Worm (Caenorhabditis elegans) whole organism, L1 larva: Measurements from ENCODE around the gene F15A8.1.
A peak's percentile ranks its signal among the peaks of the same experiment; 100 is the strongest.

Experiments used
- C04F5.9 ChIP-seq: sonication (generic microtip); optimal IDR thresholded peaks from 2 replicates; lab custom pipeline; 2016; ENCODE audit warnings: missing genetic modification characterization, missing compliant biosample characterization
- C16A3.4 ChIP-seq: fragments of 150-350 bp; optimal IDR thresholded peaks from 2 replicates; lab custom pipeline; 2014; ENCODE audit warnings: missing biosample characterization, missing genetic modification characterization
- C34B4.2 ChIP-seq: sonication (generic microtip); optimal IDR thresholded peaks from 2 replicates; lab custom pipeline; 2017; ENCODE audit warnings: mild to moderate bottlenecking, missing genetic modification characterization, missing compliant biosample characterization
- aha-1 ChIP-seq: fragments of 150-350 bp; optimal IDR thresholded peaks from 2 replicates; lab custom pipeline; 2014; ENCODE audit warnings: missing biosample characterization, missing genetic modification characterization
- alr-1 ChIP-seq: fragments of 200-800 bp; sonication (Bioruptor generic); optimal IDR thresholded peaks from 2 replicates; lab custom pipeline; 2018; ENCODE audit warnings: borderline replicate concordance, mild to moderate bottlenecking, missing genetic modification characterization, missing compliant biosample characterization
- ama-1 ChIP-seq: fragments of 150-350 bp; optimal IDR thresholded peaks from 2 replicates; lab custom pipeline; 2014
- blmp-1 ChIP-seq: fragments of 150-350 bp; optimal IDR thresholded peaks from 2 replicates; lab custom pipeline; 2014; ENCODE audit warnings: missing biosample characterization, missing genetic modification characterization
- ceh-63 ChIP-seq: fragments of 200-800 bp; sonication (Bioruptor generic); optimal IDR thresholded peaks from 2 replicates; lab custom pipeline; 2018; ENCODE audit warnings: mild to moderate bottlenecking, missing genetic modification characterization, missing compliant biosample characterization
- ceh-8 ChIP-seq: fragments of 200-800 bp; sonication (Bioruptor generic); optimal IDR thresholded peaks from 2 replicates; lab custom pipeline; 2018; ENCODE audit warnings: mild to moderate bottlenecking, missing genetic modification characterization, moderate library complexity, missing compliant biosample characterization
- ceh-82 ChIP-seq, 3 experiments: fragments of 150-350 bp in 1 of 3; sonication (generic microtip) in 2 of 3; optimal IDR thresholded peaks; 2 replicates each; lab custom pipeline; 2014 to 2017; ENCODE audit warnings: missing biosample characterization in 3 of 3, missing genetic modification characterization in 3 of 3
- ceh-88 ChIP-seq: fragments of 200-800 bp; sonication (Bioruptor generic); IDR thresholded peaks from 2 replicates; pipeline ENCODE4 v1.3.6; 2022; ENCODE audit warnings: missing genetic modification characterization, missing compliant biosample characterization
- egl-13 ChIP-seq: sonication (generic microtip); optimal IDR thresholded peaks from 2 replicates; lab custom pipeline; 2016; ENCODE audit warnings: missing genotype, missing genetic modification reagents, missing genetic modification characterization, missing compliant biosample characterization
- egl-27 ChIP-seq, 2 experiments: fragments of 150-350 bp in 1 of 2; sonication (generic microtip); optimal IDR thresholded peaks; 3 replicates each; lab custom pipeline; 2017 to 2018; ENCODE audit warnings: missing biosample characterization in 2 of 2, missing genetic modification characterization in 2 of 2, missing genetic modification reagents in 2 of 2
- elt-3 ChIP-seq, 6 experiments: fragments of 150-350 bp in 1 of 6; sonication (generic microtip); optimal IDR thresholded peaks; 2 replicates each; lab custom pipeline; 2017 to 2018; ENCODE audit warnings: missing biosample characterization in 6 of 6, missing genetic modification characterization in 6 of 6, inconsistent platforms in 1 of 6
- ets-5 ChIP-seq: fragments of 200-800 bp; sonication (Bioruptor generic); IDR thresholded peaks from 2 replicates; pipeline ENCODE4 v1.3.6; 2022; ENCODE audit warnings: missing genetic modification characterization, missing compliant biosample characterization
- fkh-4 ChIP-seq: sonication (generic microtip); optimal IDR thresholded peaks from 2 replicates; lab custom pipeline; 2016; ENCODE audit warnings: missing compliant biosample characterization, missing genetic modification characterization, borderline replicate concordance
- fos-1 ChIP-seq: fragments of 150-350 bp; optimal IDR thresholded peaks from 2 replicates; lab custom pipeline; 2014; ENCODE audit warnings: missing biosample characterization, missing genetic modification characterization
- grh-1 ChIP-seq: fragments of 200-800 bp; sonication (Bioruptor generic); IDR thresholded peaks from 2 replicates; pipeline ENCODE4 v1.3.6; 2022; ENCODE audit warnings: missing genetic modification reagents, missing genetic modification characterization, missing compliant biosample characterization
- hlh-17 ChIP-seq: fragments of 200-800 bp; sonication (Bioruptor generic); optimal IDR thresholded peaks from 2 replicates; lab custom pipeline; 2018; ENCODE audit warnings: missing genetic modification characterization, mild to moderate bottlenecking, missing compliant biosample characterization, moderate library complexity, borderline replicate concordance
- hlh-4 ChIP-seq: sonication (generic microtip); optimal IDR thresholded peaks from 2 replicates; lab custom pipeline; 2016; ENCODE audit warnings: mild to moderate bottlenecking, missing genetic modification characterization, missing compliant biosample characterization
- isw-1 ChIP-seq: fragments of 200-800 bp; sonication (Bioruptor generic); IDR thresholded peaks from 2 replicates; pipeline ENCODE4 v1.3.6; 2022; ENCODE audit warnings: missing genetic modification characterization, missing compliant biosample characterization
- lin-13 ChIP-seq: fragments of 150-350 bp; optimal IDR thresholded peaks from 2 replicates; lab custom pipeline; 2014; ENCODE audit warnings: missing biosample characterization, missing genetic modification reagents, missing genetic modification characterization
- lin-14 ChIP-seq: fragments of 200-800 bp; sonication (Bioruptor generic); optimal IDR thresholded peaks from 2 replicates; lab custom pipeline; 2018; ENCODE audit warnings: mild to moderate bottlenecking, missing genetic modification characterization, moderate library complexity, missing compliant biosample characterization
- lin-15B ChIP-seq: fragments of 150-350 bp; sonication (generic microtip); optimal IDR thresholded peaks from 3 replicates; lab custom pipeline; 2014; ENCODE audit warnings: missing biosample characterization, missing genetic modification characterization
- lir-3 ChIP-seq: sonication (generic microtip); optimal IDR thresholded peaks from 2 replicates; lab custom pipeline; 2016; ENCODE audit warnings: mild to moderate bottlenecking, missing genetic modification characterization, moderate library complexity, missing compliant biosample characterization; ENCODE audit not compliant: poor library complexity
- lsy-2 ChIP-seq, 2 experiments: fragments of 150-350 bp; optimal IDR thresholded peaks; 2 replicates each; lab custom pipeline; 2014; ENCODE audit warnings: missing biosample characterization in 2 of 2, missing genetic modification characterization in 2 of 2
- mef-2 ChIP-seq: fragments of 150-350 bp; optimal IDR thresholded peaks from 2 replicates; lab custom pipeline; 2014; ENCODE audit warnings: missing biosample characterization, missing genetic modification characterization
- nhr-12 ChIP-seq: sonication (generic microtip); optimal IDR thresholded peaks from 2 replicates; lab custom pipeline; 2017; ENCODE audit warnings: missing biosample characterization, missing genetic modification characterization
- nhr-237 ChIP-seq: fragments of 150-350 bp; optimal IDR thresholded peaks from 2 replicates; lab custom pipeline; 2014; ENCODE audit warnings: missing biosample characterization, missing genetic modification characterization
- nhr-47 ChIP-seq: sonication (generic microtip); optimal IDR thresholded peaks from 2 replicates; lab custom pipeline; 2016; ENCODE audit warnings: mild to moderate bottlenecking, missing genetic modification characterization, moderate library complexity, missing compliant biosample characterization
- nhr-71 ChIP-seq: sonication (generic microtip); optimal IDR thresholded peaks from 2 replicates; lab custom pipeline; 2016; ENCODE audit warnings: mild to moderate bottlenecking, missing genetic modification characterization, moderate library complexity, missing compliant biosample characterization
- nhr-76 ChIP-seq: sonication (generic microtip); optimal IDR thresholded peaks from 2 replicates; lab custom pipeline; 2017; ENCODE audit warnings: missing biosample characterization, missing genetic modification characterization
- nhr-77 ChIP-seq: fragments of 150-350 bp; optimal IDR thresholded peaks from 2 replicates; lab custom pipeline; 2014; ENCODE audit warnings: missing biosample characterization, missing genetic modification characterization
- nhr-84 ChIP-seq: sonication (generic microtip); optimal IDR thresholded peaks from 2 replicates; lab custom pipeline; 2017; ENCODE audit warnings: missing biosample characterization, missing genetic modification characterization
- nhr-85 ChIP-seq: sonication (generic microtip); peaks from one replicate; lab custom pipeline; 2016; ENCODE audit warnings: missing genetic modification characterization, inconsistent platforms, missing compliant biosample characterization
- pag-3 ChIP-seq: sonication (generic microtip); optimal IDR thresholded peaks from 2 replicates; lab custom pipeline; 2017; ENCODE audit warnings: missing genetic modification characterization, mild to moderate bottlenecking, missing compliant biosample characterization, antibody characterized with exemption, borderline replicate concordance; ENCODE audit not compliant: insufficient read depth
- pqm-1 ChIP-seq: sonication (generic microtip); optimal IDR thresholded peaks from 3 replicates; lab custom pipeline; 2017; ENCODE audit warnings: missing biosample characterization, missing genetic modification characterization
- snu-23 ChIP-seq: sonication (generic microtip); optimal IDR thresholded peaks from 2 replicates; lab custom pipeline; 2016; ENCODE audit warnings: missing genetic modification characterization, missing compliant biosample characterization
- sox-4 ChIP-seq: sonication (generic microtip); optimal IDR thresholded peaks from 2 replicates; lab custom pipeline; 2016; ENCODE audit warnings: missing genetic modification characterization, missing compliant biosample characterization
- sptf-1 ChIP-seq: fragments of 150-350 bp; optimal IDR thresholded peaks from 2 replicates; lab custom pipeline; 2014; ENCODE audit warnings: missing biosample characterization, missing genetic modification characterization
- sup-37 ChIP-seq: fragments of 200-800 bp; sonication (Bioruptor generic); optimal IDR thresholded peaks from 2 replicates; lab custom pipeline; 2018; ENCODE audit warnings: mild to moderate bottlenecking, missing genetic modification characterization, missing compliant biosample characterization
- swsn-7 ChIP-seq: sonication (generic microtip); optimal IDR thresholded peaks from 2 replicates; lab custom pipeline; 2016; ENCODE audit warnings: missing genetic modification characterization, missing compliant biosample characterization
- tbx-2 ChIP-seq: sonication (generic microtip); optimal IDR thresholded peaks from 2 replicates; lab custom pipeline; 2016; ENCODE audit warnings: missing genetic modification characterization, missing compliant biosample characterization
- unc-30 ChIP-seq: sonication (generic microtip); optimal IDR thresholded peaks from 2 replicates; lab custom pipeline; 2017; ENCODE audit warnings: missing biosample characterization, missing genetic modification characterization
- unc-98 ChIP-seq: fragments of 200-800 bp; sonication (Bioruptor generic); IDR thresholded peaks from 2 replicates; pipeline ENCODE4 v1.3.6; 2022; ENCODE audit warnings: missing genetic modification characterization, missing compliant biosample characterization
- vab-15 ChIP-seq: sonication (generic microtip); optimal IDR thresholded peaks from 2 replicates; lab custom pipeline; 2017; ENCODE audit warnings: missing genotype, mild to moderate bottlenecking, missing genetic modification characterization, missing compliant biosample characterization
- xbp-1 ChIP-seq: sonication (generic microtip); optimal IDR thresholded peaks from 2 replicates; lab custom pipeline; 2016; ENCODE audit warnings: missing genetic modification characterization, missing compliant biosample characterization
- zip-4 ChIP-seq: fragments of 200-800 bp; sonication (Bioruptor generic); optimal IDR thresholded peaks from 2 replicates; lab custom pipeline; 2018; ENCODE audit warnings: mild to moderate bottlenecking, missing genetic modification characterization, moderate library complexity, missing compliant biosample characterization
- ztf-11 ChIP-seq, 2 experiments: sonication (generic microtip); optimal IDR thresholded peaks; 2 replicates each; lab custom pipeline; 2016 to 2017; ENCODE audit warnings: missing genetic modification characterization in 2 of 2, missing biosample characterization in 1 of 2, missing compliant biosample characterization in 1 of 2
- ztf-4 ChIP-seq: fragments of 150-350 bp; optimal IDR thresholded peaks from 2 replicates; lab custom pipeline; 2014; ENCODE audit warnings: missing biosample characterization, missing genetic modification characterization

Gene F15A8.1

DNA sequence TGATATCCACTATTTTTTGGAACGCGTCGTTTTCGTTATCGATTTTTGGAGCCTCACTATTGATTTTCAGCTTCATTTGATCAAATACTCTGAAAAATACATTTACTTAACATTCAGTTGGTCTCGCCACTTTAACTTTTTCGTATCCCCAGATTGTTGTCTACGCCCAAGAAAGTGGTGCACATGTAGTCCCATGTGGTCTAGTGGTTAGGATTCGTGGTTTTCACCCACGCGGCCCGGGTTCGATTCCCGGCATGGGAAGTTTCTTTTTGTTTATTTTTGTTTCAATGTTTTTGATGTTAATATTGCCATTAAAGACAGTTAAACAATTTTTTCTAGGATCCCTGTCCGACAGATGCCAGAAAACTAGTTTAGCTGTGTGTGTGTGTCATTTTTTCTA lies 3.3 kb downstream of the F15A8.1 start (continued):
- TF ChIP-seq lsy-2 (tag; optimal IDR thresholded peaks at IDR 0.05; lab: Kevin White, UChicago) (peak; percentile 40 to 42), vab-15 (no peak), C34B4.2 (tag; lab: Kevin White, UChicago) (no peak), unc-98 (GFP tag; lab: Robert Waterston, UW) (no peak), zip-4 (no peak), mef-2 (no peak), nhr-85 (tag; lab: Kevin White, UChicago) (peak; percentile 64), aha-1 (no peak), ets-5 (GFP tag; lab: Robert Waterston, UW) (no peak), fos-1 (tag; lab: Kevin White, UChicago) (no peak), egl-13 (tag; lab: Kevin White, UChicago) (no peak), lin-13 (GFP tag; lab: Kevin White, UChicago) (no peak), elt-3 (tag; optimal IDR thresholded peaks at IDR 0.05; lab: Kevin White, UChicago) (no peak), nhr-84 (tag; lab: Kevin White, UChicago) (no peak), ztf-4 (tag; lab: Kevin White, UChicago) (no peak), nhr-77 (tag; lab: Kevin White, UChicago) (peak; percentile 20), isw-1 (GFP tag; lab: Robert Waterston, UW) (no peak), xbp-1 (tag; lab: Kevin White, UChicago) (peak; percentile 50), C16A3.4 (peak; percentile 42), pag-3 (tag; lab: Kevin White, UChicago) (no peak), C04F5.9 (tag; lab: Kevin White, UChicago) (no peak), tbx-2 (tag; lab: Kevin White, UChicago) (peak; percentile 31), ceh-82 (tag; optimal IDR thresholded peaks at IDR 0.05; lab: Kevin White, UChicago) (peak; percentile 10 to 24 (median 19)), hlh-17 (GFP tag; lab: Kevin White, UChicago) (no peak), lin-14 (peak; percentile 53), blmp-1 (no peak), hlh-4 (tag; lab: Kevin White, UChicago) (no peak), ama-1 (lab: Kevin White, UChicago) (no peak), ztf-11 (tag; optimal IDR thresholded peaks at IDR 0.05; lab: Kevin White, UChicago) (no peak), pqm-1 (tag; lab: Kevin White, UChicago) (no peak), ceh-63 (no peak), grh-1 (GFP tag; lab: Robert Waterston, UW) (peak; percentile 15; the same call in 1 of the 2 replicates), egl-27 (tag; optimal IDR thresholded peaks at IDR 0.05; lab: Kevin White, UChicago) (no peak), nhr-71 (tag; lab: Kevin White, UChicago) (peak; percentile 67), lir-3 (tag; lab: Kevin White, UChicago) (no peak), lin-15B (tag; lab: Kevin White, UChicago) (no peak), fkh-4 (no peak), nhr-76 (tag; lab: Kevin White, UChicago) (no peak), swsn-7 (tag; lab: Kevin White, UChicago) (peak; percentile 63), nhr-47 (peak; percentile 67), ceh-8 (GFP tag; lab: Kevin White, UChicago) (no peak), sup-37 (GFP tag; lab: Kevin White, UChicago) (no peak), alr-1 (tag; lab: Kevin White, UChicago) (no peak), snu-23 (GFP tag; lab: Kevin White, UChicago) (peak; percentile 72), ceh-88 (no peak), sptf-1 (no peak), unc-30 (no peak), sox-4 (tag; lab: Kevin White, UChicago) (no peak), nhr-12 (tag; lab: Kevin White, UChicago) (no peak), nhr-237 (tag; lab: Kevin White, UChicago) (no peak)
